Worm (Caenorhabditis elegans): ENCODE results near the gene rsr-2.

The rsr-2 gene

DNA sequence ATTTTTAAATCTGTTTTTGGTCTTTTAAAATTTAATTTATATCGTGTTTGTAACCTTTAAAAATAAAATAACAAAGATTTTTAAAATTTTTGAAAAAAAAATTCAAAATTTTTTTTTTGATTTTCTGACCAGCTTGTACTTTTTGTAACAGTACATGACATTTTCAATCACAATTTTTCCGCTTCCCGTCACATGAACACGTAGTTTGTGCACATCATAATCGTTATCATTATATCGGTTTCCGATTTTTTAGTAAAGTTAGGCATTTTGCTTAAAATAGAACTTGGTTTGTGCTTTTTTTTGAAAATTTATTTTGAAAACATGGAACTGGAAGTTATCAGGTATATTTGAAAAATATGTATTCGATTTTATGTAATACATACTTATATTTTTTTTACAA, 38.4 kb upstream of the rsr-2 start:
- no peak for TF ChIP-seq bed-3 (GFP tag; optimal IDR thresholded peaks at IDR 0.05)
- TF ChIP-seq lsy-2 (tag; optimal IDR thresholded peaks at IDR 0.05), result no peak
- TF ChIP-seq unc-39 (tag; optimal IDR thresholded peaks at IDR 0.05), result no peak
- TF ChIP-seq lin-13 (tag; optimal IDR thresholded peaks at IDR 0.05), result no peak
- TF ChIP-seq flh-1 (GFP tag; optimal IDR thresholded peaks at IDR 0.05), result no peak
- no peak for TF ChIP-seq hlh-1 (tag; optimal IDR thresholded peaks at IDR 0.05)
- no peak for TF ChIP-seq tbx-8 (GFP tag; optimal IDR thresholded peaks at IDR 0.05)
- TF ChIP-seq blmp-1 (tag; optimal IDR thresholded peaks at IDR 0.05), result no peak
- no peak for TF ChIP-seq ztf-11 (tag; optimal IDR thresholded peaks at IDR 0.05)
- no peak for TF ChIP-seq elt-1 (tag; optimal IDR thresholded peaks at IDR 0.05; ENCODE audit: borderline replicate concordance, insufficient read depth)
- no peak for TF ChIP-seq zip-8 (tag; optimal IDR thresholded peaks at IDR 0.05)
- no peak for TF ChIP-seq sptf-1 (tag; optimal IDR thresholded peaks at IDR 0.05)
- no peak for TF ChIP-seq mep-1 (tag; optimal IDR thresholded peaks at IDR 0.05)
- no peak for TF ChIP-seq lin-32 (GFP tag; optimal IDR thresholded peaks at IDR 0.05)
- no peak for TF ChIP-seq sem-2 (GFP tag; optimal IDR thresholded peaks at IDR 0.05)
- TF ChIP-seq ceh-83 (GFP tag; optimal IDR thresholded peaks at IDR 0.05), result no peak
- no peak for TF ChIP-seq ceh-43 (GFP tag; optimal IDR thresholded peaks at IDR 0.05)
- no peak for TF ChIP-seq mls-2 (tag; optimal IDR thresholded peaks at IDR 0.05)

DNA sequence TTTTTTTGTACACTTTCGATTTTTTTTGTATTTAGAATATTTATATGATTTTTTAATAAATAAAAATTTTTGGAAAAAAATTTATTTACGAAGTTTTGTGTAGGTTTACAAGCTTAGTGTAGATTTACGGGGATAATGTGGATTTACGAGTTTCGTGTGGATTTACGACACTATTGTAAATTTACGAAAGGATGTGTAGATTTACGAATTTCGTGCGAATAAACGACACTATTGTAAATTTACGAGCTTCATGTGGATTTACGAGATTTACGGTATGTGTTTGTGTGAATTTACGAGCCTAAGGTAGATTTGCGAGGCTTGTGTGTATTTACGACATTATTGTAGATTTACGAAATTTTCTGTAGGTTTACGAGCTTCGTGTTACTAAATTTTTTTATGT, 36.0 kb upstream of the rsr-2 start:
- no peak for TF ChIP-seq nhr-237 (tag; optimal IDR thresholded peaks at IDR 0.05)
- no peak for TF ChIP-seq drap-1 (GFP tag; optimal IDR thresholded peaks at IDR 0.05)

DNA sequence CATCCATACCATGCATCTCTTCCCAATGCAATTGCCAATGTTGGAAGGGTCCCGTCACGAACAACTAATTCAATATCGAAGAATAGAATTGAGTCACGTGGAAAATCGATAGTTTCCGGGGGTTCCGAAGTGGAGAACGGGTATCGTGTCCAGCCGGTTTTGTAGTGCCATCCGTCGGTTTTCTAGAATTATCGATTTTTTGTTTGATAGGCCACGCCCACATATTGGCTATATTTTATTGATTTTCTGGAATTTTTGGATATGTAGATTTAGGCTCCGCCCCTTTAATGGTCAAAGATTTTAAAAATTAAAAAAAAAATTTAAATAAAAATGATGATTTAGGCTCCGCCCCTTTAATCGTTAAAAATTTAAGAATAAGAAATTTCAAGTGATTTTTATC, 25.9 kb upstream of the rsr-2 start:
- TF ChIP-seq ces-1 (GFP tag; optimal IDR thresholded peaks at IDR 0.05) (no peak), M03D4.4 (tag; optimal IDR thresholded peaks at IDR 0.05) (no peak), unc-120 (tag; optimal IDR thresholded peaks at IDR 0.05; ENCODE audit: poor library complexity, severe bottlenecking) (no peak), unc-39 (tag; optimal IDR thresholded peaks at IDR 0.05) (no peak), blmp-1 (tag; optimal IDR thresholded peaks at IDR 0.05) (no peak)

DNA sequence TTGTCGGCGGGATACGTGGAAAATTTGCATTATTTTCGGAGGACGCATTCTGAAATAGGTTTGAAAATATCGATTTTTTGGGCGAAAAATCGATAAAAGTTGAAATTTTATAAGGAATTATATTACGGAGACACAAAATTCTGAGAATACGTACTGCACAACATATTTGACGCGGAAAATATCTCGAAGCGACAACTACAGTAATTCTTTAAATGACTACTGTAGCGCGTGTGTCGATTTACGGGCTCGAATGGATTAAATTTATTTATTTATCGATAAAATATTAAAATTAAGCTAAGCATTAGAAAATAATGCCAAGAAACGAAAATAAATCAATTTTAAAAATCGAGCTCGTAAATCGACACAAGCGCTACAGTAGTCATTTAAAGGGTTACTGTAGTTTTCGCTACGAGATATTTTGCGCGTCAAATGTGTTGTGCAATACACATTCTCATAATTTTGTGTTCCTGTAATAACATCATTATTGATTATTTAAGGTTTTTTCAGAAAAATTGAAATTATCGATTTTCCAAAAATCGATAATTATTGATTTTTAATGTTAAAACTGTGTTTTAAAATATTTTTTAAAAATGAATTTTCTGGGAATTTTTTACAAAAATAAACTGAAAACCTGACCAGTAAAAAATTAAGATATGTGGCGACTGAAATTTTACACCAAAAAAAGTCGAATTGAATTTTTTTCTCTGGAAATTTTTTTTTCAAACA, 25.1 kb upstream of the rsr-2 start, which contains the start of gene polg-1:
Gene polg-1, minus strand, starts transcription at position 51 of the 726 bp plus-strand sequence.
- TF ChIP-seq nhr-12 (tag; optimal IDR thresholded peaks at IDR 0.05) (no peak), ham-2 (GFP tag; optimal IDR thresholded peaks at IDR 0.05) (no peak), lin-32 (GFP tag; optimal IDR thresholded peaks at IDR 0.05) (no peak), hlh-1 (tag; optimal IDR thresholded peaks at IDR 0.05) (no peak), tbx-8 (GFP tag; optimal IDR thresholded peaks at IDR 0.05) (no peak), lin-13 (tag; optimal IDR thresholded peaks at IDR 0.05) (no peak), snpc-4 (tag; optimal IDR thresholded peaks at IDR 0.05) (no peak), flh-1 (GFP tag; optimal IDR thresholded peaks at IDR 0.05) (no peak), unc-39 (tag; optimal IDR thresholded peaks at IDR 0.05) (no peak)

DNA sequence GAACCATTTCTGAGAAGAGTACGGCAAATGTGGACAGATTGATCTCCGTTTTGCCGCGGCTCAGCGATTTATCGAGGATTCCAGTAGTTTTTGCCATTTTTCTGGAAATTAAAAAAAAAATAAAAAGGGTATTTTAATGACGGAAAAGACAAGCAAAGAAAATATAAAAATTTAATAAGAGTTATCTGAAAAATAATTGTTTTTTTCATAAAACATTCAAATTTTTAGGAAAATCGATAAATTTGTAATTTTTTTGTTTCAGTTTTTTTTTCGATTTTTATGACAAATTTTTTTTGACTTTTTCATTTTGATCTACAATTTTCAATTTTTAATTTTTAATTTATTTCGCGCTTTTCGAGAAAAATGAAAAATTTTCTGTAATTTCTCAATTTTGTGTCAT, 22.9 kb upstream of the rsr-2 start, which contains the start of gene trpp-5:
Gene trpp-5, minus strand, starts transcription at position 101 of the 400 bp plus-strand sequence.
- TF ChIP-seq ztf-11 (tag; optimal IDR thresholded peaks at IDR 0.05) (no peak), nhr-12 (tag; optimal IDR thresholded peaks at IDR 0.05) (no peak), zip-8 (tag; optimal IDR thresholded peaks at IDR 0.05) (no peak), bed-3 (GFP tag; optimal IDR thresholded peaks at IDR 0.05) (no peak), snpc-4 (tag; optimal IDR thresholded peaks at IDR 0.05) (no peak), unc-39 (tag; optimal IDR thresholded peaks at IDR 0.05) (no peak), unc-62 (GFP tag; optimal IDR thresholded peaks at IDR 0.05) (no peak), nhr-2 (tag; optimal IDR thresholded peaks at IDR 0.05) (no peak), mep-1 (tag; optimal IDR thresholded peaks at IDR 0.05) (no peak), ceh-43 (GFP tag; optimal IDR thresholded peaks at IDR 0.05) (no peak), mls-2 (tag; optimal IDR thresholded peaks at IDR 0.05) (no peak), sptf-1 (tag; optimal IDR thresholded peaks at IDR 0.05) (no peak), lin-32 (GFP tag; optimal IDR thresholded peaks at IDR 0.05) (no peak)

DNA sequence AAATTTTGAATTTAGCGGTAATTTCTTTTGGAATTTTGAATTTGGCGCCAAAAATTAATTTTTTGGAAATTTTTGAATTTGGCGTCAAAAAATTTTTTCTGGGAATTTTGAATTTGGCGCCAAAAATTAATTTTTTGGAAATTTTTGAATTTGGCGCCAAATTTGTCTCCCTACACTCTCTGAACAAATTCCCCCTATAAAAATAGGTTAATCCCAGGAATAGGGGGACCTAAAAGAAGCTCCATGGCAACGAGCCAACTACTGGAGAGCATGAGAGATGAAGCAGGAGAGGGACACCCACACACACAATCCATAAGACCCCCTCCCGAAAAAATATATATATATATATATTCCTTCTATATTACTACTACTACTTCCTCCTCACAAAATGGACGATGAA, 22.2 kb upstream of the rsr-2 start, which contains the start of gene aqp-12:
Gene aqp-12, plus strand, starts transcription at position 301 of the 400 bp plus-strand sequence.
- TF ChIP-seq bed-3 (GFP tag; optimal IDR thresholded peaks at IDR 0.05) (no peak), nhr-28 (tag; optimal IDR thresholded peaks at IDR 0.05) (no peak), nhr-237 (tag; optimal IDR thresholded peaks at IDR 0.05) (no peak), sem-2 (GFP tag; optimal IDR thresholded peaks at IDR 0.05) (no peak), nhr-2 (tag; optimal IDR thresholded peaks at IDR 0.05) (no peak), zip-8 (tag; optimal IDR thresholded peaks at IDR 0.05) (no peak), snpc-4 (tag; optimal IDR thresholded peaks at IDR 0.05) (no peak), lin-32 (GFP tag; optimal IDR thresholded peaks at IDR 0.05) (no peak), flh-1 (GFP tag; optimal IDR thresholded peaks at IDR 0.05) (no peak), nhr-76 (tag; optimal IDR thresholded peaks at IDR 0.05) (no peak), hlh-1 (tag; optimal IDR thresholded peaks at IDR 0.05) (no peak)
